Worm (Caenorhabditis elegans) whole organism, early embryonic: ENCODE data around the gene C36C9.11.

Experiments
- ama-1 ChIP-seq: fragments of 150-350 bp; optimal IDR thresholded peaks from 2 replicates; lab custom pipeline; 2014
- ceh-36 ChIP-seq: sonication (generic microtip); optimal IDR thresholded peaks from 2 replicates; lab custom pipeline; 2016; ENCODE audit warnings: missing genetic modification characterization, inconsistent platforms, missing compliant biosample characterization
- ets-7 ChIP-seq: sonication (generic microtip); optimal IDR thresholded peaks from 2 replicates; lab custom pipeline; 2016; ENCODE audit warnings: missing genotype, missing genetic modification characterization, missing compliant biosample characterization
- flt-1 ChIP-seq: fragments of 200-800 bp; sonication (Bioruptor generic); IDR thresholded peaks from 2 replicates; pipeline ENCODE4 v1.3.6; 2022; ENCODE audit warnings: missing genetic modification characterization, missing compliant biosample characterization
- hmg-4 ChIP-seq: fragments of 200-800 bp; sonication (Bioruptor generic); optimal IDR thresholded peaks from 2 replicates; lab custom pipeline; 2018; ENCODE audit warnings: mild to moderate bottlenecking, missing genetic modification characterization, missing compliant biosample characterization
- hnd-1 ChIP-seq: sonication (generic microtip); optimal IDR thresholded peaks from 2 replicates; lab custom pipeline; 2016; ENCODE audit warnings: missing genetic modification characterization, missing compliant biosample characterization
- pes-1 ChIP-seq: fragments of 200-800 bp; sonication (Bioruptor generic); IDR thresholded peaks from 2 replicates; pipeline ENCODE4 v1.3.6; 2022; ENCODE audit warnings: missing genetic modification reagents, missing genetic modification characterization, missing compliant biosample characterization
- sea-1 ChIP-seq: fragments of 200-800 bp; sonication (Bioruptor generic); conservative IDR thresholded peaks from 2 replicates; pipeline ENCODE4 v1.3.6; 2022; ENCODE audit warnings: missing genetic modification characterization, missing compliant biosample characterization
- tbx-37 ChIP-seq: fragments of 200-800 bp; sonication (Bioruptor generic); conservative IDR thresholded peaks from 2 replicates; pipeline ENCODE4 v1.3.6; 2022; ENCODE audit warnings: missing genetic modification reagents, missing genetic modification characterization, missing compliant biosample characterization
- tra-4 ChIP-seq: sonication (generic microtip); optimal IDR thresholded peaks from 2 replicates; lab custom pipeline; 2017; ENCODE audit warnings: missing genetic modification characterization, missing compliant biosample characterization

DNA sequence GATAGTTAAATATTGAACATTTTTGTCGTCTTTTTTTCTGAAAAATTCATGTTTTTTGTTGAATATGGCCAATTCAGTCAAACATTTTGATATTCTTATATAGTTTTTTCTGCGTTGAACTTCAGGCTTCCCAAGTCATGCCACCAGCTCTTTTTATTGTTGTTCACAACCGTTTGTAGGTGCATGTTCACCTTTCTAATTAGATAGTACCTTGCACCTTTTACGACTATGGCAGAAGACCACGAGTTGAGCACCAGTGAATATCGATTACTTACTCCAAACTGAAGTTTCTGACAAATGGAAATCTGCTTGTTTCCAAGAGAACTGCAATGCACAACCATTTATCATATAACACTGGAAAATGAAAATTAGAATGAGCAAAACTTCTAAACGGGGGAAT lies 11.3 kb upstream of the C36C9.11 start:
- TF ChIP-seq flt-1 (GFP tag; lab: Robert Waterston, UW) (no peak), hmg-4 (GFP tag; lab: Kevin White, UChicago) (no peak), pes-1 (GFP tag; lab: Robert Waterston, UW) (no peak), ama-1 (lab: Kevin White, UChicago) (no peak), ets-7 (tag; lab: Kevin White, UChicago) (no peak), ceh-36 (no peak), hnd-1 (tag; lab: Kevin White, UChicago) (no peak), tbx-37 (GFP tag; lab: Robert Waterston, UW) (no peak), sea-1 (GFP tag; lab: Robert Waterston, UW) (no peak), tra-4 (tag; lab: Kevin White, UChicago) (no peak)
